Fruit fly (Drosophila melanogaster): ENCODE data around the gene Tmtc1.

The Tmtc1 gene

dm6 chr2L:2752460-2753411 lies 75.2 kb downstream of the Tmtc1 start, which contains the start of gene Pgk (continued):
- TF ChIP-seq CG15696 (tag; optimal IDR thresholded peaks at IDR 0.05) (no peak), phol (tag; optimal IDR thresholded peaks at IDR 0.05) (peak; percentile 12), CG1529 (GFP tag; optimal IDR thresholded peaks at IDR 0.05) (peak; percentile 38), CG32532 (GFP tag; IDR thresholded peaks at IDR 0.05) (no peak), CG13123 (GFP tag; optimal IDR thresholded peaks at IDR 0.05) (no peak), CG11247 (GFP tag; IDR thresholded peaks at IDR 0.05) (no peak), Six4 (GFP tag; optimal IDR thresholded peaks at IDR 0.05) (no peak), PHDP (tag; optimal IDR thresholded peaks at IDR 0.05) (peak; percentile 54), HLH4C (GFP tag; IDR thresholded peaks at IDR 0.05; ENCODE audit: partially characterized antibody) (no peak), sisA (GFP tag; IDR thresholded peaks at IDR 0.05) (no peak), CG7271 (tag; optimal IDR thresholded peaks at IDR 0.05) (no peak), Myb (GFP tag; optimal IDR thresholded peaks at IDR 0.05) (peak; percentile 37), wdn (GFP tag; IDR thresholded peaks at IDR 0.05) (no peak), CG32772 (GFP tag; IDR thresholded peaks at IDR 0.05) (no peak), CG16815 (GFP tag; optimal IDR thresholded peaks at IDR 0.05) (no peak), Hr3 (GFP tag; optimal IDR thresholded peaks at IDR 0.05) (no peak), her (GFP tag; optimal IDR thresholded peaks at IDR 0.05) (peak; percentile 33), CG8765 (GFP tag; IDR thresholded peaks at IDR 0.05) (no peak), CG1792 (GFP tag; optimal IDR thresholded peaks at IDR 0.05) (no peak), Pdp1 (GFP tag; optimal IDR thresholded peaks at IDR 0.05) (peak in 1 of 2 experiments; percentile 65), sr (GFP tag; IDR thresholded peaks at IDR 0.05) (no peak), CG31441 (GFP tag; IDR thresholded peaks at IDR 0.05) (no peak)

dm6 chr2L:2753789-2754436 lies 76.4 kb downstream of the Tmtc1 start:
- no peak for TF ChIP-seq CG6272 (GFP tag; IDR thresholded peaks at IDR 0.05)
- no peak for TF ChIP-seq CrebB (tag; optimal IDR thresholded peaks at IDR 0.05)
- TF ChIP-seq Ptx1 (GFP tag; IDR thresholded peaks at IDR 0.05), result no peak
- TF ChIP-seq bigmax (GFP tag; optimal IDR thresholded peaks at IDR 0.05), result peak; percentile 69
- peak; percentile 45 for TF ChIP-seq grn (GFP tag; optimal IDR thresholded peaks at IDR 0.05)
- TF ChIP-seq exex (tag; optimal IDR thresholded peaks at IDR 0.05), result peak; percentile 70
- no peak for TF ChIP-seq CG17612 (GFP tag; IDR thresholded peaks at IDR 0.05)
- TF ChIP-seq HLH3B (GFP tag; IDR thresholded peaks at IDR 0.05), result no peak
- TF ChIP-seq Ets65A (GFP tag), result peak; percentile 79
- peak in 1 of 2 experiments; percentile 45 for TF ChIP-seq Trl (optimal IDR thresholded peaks at IDR 0.05)
- no peak for TF ChIP-seq Trl (GFP tag; optimal IDR thresholded peaks at IDR 0.05)
- peak; percentile 89 for TF ChIP-seq sd (tag; optimal IDR thresholded peaks at IDR 0.05)
- no peak for TF ChIP-seq CG1832 (GFP tag; optimal IDR thresholded peaks at IDR 0.05)
- no peak for TF ChIP-seq dati (GFP tag; IDR thresholded peaks at IDR 0.05)
- no peak for TF ChIP-seq ttk (GFP tag; IDR thresholded peaks at IDR 0.05)
- TF ChIP-seq Hr78 (GFP tag; optimal IDR thresholded peaks at IDR 0.05), result peak in 1 of 2 experiments; percentile 25
- no peak for TF ChIP-seq tin (GFP tag; optimal IDR thresholded peaks at IDR 0.05)
- TF ChIP-seq sug (tag; optimal IDR thresholded peaks at IDR 0.05), result peak; percentile 47
- no peak for TF ChIP-seq H15 (GFP tag; IDR thresholded peaks at IDR 0.05)
- no peak for TF ChIP-seq CG7357 (GFP tag; IDR thresholded peaks at IDR 0.05)
- no peak for TF ChIP-seq PHDP (tag; optimal IDR thresholded peaks at IDR 0.05)
- peak; percentile 62 for TF ChIP-seq zen (tag; optimal IDR thresholded peaks at IDR 0.05)
- no peak for TF ChIP-seq CG18476 (GFP tag; optimal IDR thresholded peaks at IDR 0.05)
- no peak for TF ChIP-seq CG18262 (tag; optimal IDR thresholded peaks at IDR 0.05)
- TF ChIP-seq CG43689 (GFP tag; IDR thresholded peaks at IDR 0.05), result no peak
- TF ChIP-seq CG4404 (GFP tag; IDR thresholded peaks at IDR 0.05), result no peak
- TF ChIP-seq sqz (GFP tag; optimal IDR thresholded peaks at IDR 0.05), result no peak
- no peak for TF ChIP-seq CG8290 (GFP tag; optimal IDR thresholded peaks at IDR 0.05)
- peak in 1 of 2 experiments; percentile 5 for TF ChIP-seq CG8290 (tag; optimal IDR thresholded peaks at IDR 0.05)
